Fruit fly (Drosophila melanogaster) S2 (cell line): ENCODE measurements around the gene Cpr5C.

Source experiments
- CG8478 ChIP-seq: fragments of >200 bp; optimal IDR thresholded peaks from 2 replicates; lab custom pipeline; 2018
- CTCF ChIP-seq, 2 experiments: fragments of >200 bp; optimal IDR thresholded peaks; 2 replicates each; lab custom pipeline; 2018

The Cpr5C gene

DNA sequence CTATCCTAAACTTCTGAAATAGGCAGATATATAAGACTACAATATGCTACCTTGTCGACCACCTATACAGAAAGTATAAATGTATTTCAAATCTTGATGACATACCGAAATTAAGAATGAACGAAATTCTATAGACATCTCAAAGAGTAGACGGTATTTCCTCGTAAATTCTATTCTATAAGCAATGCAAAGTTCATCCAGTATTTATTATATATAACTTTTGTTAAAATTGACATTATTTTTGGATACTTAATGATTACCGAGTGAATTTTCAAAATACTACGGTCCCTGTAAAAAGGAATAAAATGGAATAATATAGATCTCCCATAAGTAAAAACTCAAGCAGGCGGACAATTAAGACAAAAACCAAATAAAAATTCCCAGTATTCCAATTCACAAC is 15.3 kb upstream of the Cpr5C start, which contains the start of gene CG15767:
TSS of gene CG15767 (plus strand) at position 301 of the 400 bp plus-strand sequence.
- no peak for TF ChIP-seq CG8478 (lab: Kevin White, UChicago)
- no peak for TF ChIP-seq CTCF (optimal IDR thresholded peaks at IDR 0.05; lab: Kevin White, UChicago)

DNA sequence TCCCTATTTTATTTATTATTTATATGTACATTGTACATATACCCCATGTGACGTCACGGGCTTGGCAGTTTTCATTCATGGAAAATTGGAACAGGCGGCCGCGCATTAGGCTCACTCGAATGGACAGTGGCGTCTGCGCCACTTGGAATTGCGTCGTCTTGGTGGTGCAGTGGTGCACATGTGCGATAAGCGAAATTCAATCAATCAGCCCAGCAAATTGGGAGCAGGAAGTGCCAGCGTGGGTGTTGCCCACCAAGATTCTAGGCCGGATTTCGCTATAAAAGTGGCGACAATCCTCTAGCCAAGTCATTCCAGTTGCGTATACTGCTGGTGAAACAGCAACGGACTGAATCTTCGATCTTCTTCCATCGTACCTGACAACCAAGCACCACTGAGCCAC is 12.6 kb upstream of the Cpr5C start, which contains the start of gene CG12239:
TSS of gene CG12239 (plus strand) at position 301 of the 400 bp plus-strand sequence.
- TF ChIP-seq CTCF (optimal IDR thresholded peaks at IDR 0.05; lab: Kevin White, UChicago) (no peak), CG8478 (lab: Kevin White, UChicago) (no peak)

DNA sequence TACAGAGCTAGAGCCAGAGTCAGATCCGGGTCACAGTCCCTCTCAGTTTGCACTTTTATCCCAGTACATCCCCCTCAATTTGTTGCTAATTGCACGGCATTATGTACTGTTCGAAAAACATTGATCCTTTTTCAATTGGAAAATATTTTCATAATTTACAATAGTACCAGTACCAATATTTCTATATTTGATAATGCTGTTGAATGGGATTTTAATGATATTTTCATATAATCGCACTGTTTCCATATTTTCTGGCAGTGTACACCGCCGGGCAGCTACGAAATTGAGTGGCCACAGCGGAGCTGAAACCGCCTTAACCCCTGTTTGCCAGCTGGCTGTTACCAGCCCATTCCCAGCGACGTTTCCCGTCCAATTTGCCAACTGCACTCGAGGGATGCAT is 3.8 kb upstream of the Cpr5C start:
- TF ChIP-seq CG8478 (lab: Kevin White, UChicago) (no peak), CTCF (optimal IDR thresholded peaks at IDR 0.05; lab: Kevin White, UChicago) (no peak)

DNA sequence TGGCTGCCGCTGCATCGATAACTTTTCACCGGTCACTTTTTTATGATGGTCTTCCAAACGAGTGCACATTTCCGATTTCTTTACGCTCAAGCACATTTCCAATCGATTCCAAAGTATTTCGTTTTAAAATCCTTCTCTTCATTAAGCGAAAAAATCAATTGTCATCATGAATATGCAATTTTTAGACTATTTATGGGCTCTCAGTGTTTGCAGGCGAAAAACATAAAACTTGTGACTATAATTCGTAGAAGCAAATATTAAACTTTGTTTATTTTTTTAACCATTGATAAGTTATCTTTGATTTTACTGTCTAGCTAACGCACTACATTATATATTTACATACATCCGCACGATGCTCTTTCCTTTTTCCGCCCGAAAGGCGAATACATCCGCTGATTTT is 4.2 kb downstream of the Cpr5C start, which contains the start of gene Prosbeta2R1:
TSS of gene Prosbeta2R1 (plus strand) at position 301 of the 400 bp plus-strand sequence.
- TF ChIP-seq CG8478 (lab: Kevin White, UChicago) (no peak), CTCF (optimal IDR thresholded peaks at IDR 0.05; lab: Kevin White, UChicago) (no peak)

DNA sequence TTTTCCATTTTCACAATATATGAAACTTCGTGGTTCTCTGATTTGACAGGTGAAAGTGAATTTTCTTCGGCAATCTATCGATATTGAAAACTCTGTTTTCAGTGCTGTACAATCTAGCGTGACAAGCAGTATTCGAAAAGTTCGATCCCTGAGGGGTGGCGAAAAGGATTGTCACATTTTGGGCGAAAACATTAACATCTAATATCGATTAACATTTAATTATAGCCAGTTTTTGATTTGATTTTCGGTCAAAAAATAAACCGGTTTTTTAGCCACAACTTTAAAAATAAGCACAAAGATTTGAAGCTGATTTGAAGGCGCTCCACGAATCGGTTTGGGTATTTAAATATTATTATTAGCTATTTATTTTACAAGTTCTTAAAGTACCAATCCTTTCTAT is 8.4 kb downstream of the Cpr5C start, which contains the start of gene CG44329:
TSS of gene CG44329 (minus strand) at position 101 of the 400 bp plus-strand sequence.
- no peak for TF ChIP-seq CG8478 (lab: Kevin White, UChicago)
- TF ChIP-seq CTCF (optimal IDR thresholded peaks at IDR 0.05; lab: Kevin White, UChicago), result no peak

DNA sequence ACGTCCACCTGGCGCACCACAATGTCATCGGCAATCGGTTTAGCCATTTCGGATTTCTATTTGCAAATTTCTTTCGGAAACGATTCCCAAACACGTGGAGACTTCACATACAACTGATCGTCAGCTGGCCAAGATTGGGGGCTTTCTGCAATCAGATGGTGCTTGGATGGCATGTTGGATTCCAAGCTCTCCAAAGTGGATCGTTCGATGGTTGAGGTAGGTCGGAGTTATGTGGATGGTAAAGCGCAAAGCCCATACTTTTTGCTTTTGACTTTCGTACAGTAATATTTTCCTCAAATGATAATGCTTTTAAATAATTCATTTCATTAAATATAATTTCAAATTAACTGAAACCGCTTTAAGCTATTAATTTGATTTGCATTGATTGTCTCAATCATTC is 11.2 kb downstream of the Cpr5C start, which contains the start of gene AgmNAT:
TSS of gene AgmNAT (minus strand) at position 101 of the 400 bp plus-strand sequence.
- no peak for TF ChIP-seq CG8478 (lab: Kevin White, UChicago)
- no peak for TF ChIP-seq CTCF (optimal IDR thresholded peaks at IDR 0.05; lab: Kevin White, UChicago)

DNA sequence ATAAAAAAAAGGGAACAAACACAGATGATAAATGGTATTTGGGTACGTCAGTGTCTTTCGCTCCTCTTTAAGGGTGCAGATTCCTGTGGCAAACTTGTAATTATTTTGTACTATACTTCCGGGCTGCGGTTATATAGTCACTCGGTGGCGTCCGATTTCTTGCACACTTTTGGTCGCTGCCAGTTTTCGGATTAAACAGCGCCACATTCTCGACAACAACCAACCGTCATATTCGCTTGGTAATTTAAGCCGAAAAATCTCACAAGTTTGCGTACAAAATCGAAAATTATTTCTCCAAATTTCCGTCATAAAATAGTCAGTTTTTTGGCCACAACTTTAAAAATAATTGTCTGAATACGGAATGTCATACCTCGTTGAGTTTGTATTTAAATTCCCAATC is 12.7 kb downstream of the Cpr5C start:
- no peak for TF ChIP-seq CG8478 (lab: Kevin White, UChicago)
- peak; percentile 65 to 72 for TF ChIP-seq CTCF (optimal IDR thresholded peaks at IDR 0.05; lab: Kevin White, UChicago)

DNA sequence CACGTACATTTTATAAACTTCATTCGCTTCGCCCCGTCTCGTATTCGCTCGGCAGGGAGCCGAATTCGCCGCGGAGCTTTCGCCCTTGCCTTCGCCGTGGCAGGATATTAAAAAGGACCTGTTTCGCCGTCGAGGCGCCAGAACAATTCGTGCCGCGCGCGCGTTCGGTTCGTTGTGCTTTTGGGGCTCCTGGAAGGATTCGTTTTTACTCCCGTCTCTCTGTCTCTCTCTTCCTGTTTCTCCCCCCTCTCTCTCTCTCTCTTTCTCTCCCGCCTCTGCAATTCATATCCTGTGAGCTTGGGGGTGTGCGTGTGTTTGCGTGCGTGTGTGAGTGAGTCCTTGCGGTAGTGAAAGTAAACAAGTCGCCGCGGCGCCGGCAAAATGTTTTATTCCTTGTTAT is 14.0 kb downstream of the Cpr5C start, which contains the start of gene CG15765:
TSS of gene CG15765 (plus strand) at position 132 of the 400 bp plus-strand sequence.
- no peak for TF ChIP-seq CG8478 (lab: Kevin White, UChicago)

DNA sequence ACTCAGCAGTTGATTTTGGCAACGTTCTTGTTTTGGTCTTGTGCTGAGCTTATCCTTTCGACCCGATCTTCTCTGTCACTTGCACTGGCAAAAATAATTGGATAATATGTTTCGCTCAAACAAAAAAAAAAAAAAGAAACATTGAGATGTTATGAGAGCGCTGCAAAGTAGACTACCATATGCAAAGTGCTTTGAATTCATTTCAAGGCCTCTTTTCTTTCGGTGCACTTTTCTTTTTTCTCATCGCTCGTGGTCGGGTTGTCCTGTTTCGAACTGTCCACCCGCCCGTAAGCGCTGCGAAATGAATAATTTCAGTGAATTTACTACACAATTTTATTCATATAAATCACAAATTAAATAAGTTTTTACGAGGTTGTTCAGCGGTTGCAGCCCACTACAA is 15.5 kb downstream of the Cpr5C start:
- TF ChIP-seq CG8478 (lab: Kevin White, UChicago), result no peak

DNA sequence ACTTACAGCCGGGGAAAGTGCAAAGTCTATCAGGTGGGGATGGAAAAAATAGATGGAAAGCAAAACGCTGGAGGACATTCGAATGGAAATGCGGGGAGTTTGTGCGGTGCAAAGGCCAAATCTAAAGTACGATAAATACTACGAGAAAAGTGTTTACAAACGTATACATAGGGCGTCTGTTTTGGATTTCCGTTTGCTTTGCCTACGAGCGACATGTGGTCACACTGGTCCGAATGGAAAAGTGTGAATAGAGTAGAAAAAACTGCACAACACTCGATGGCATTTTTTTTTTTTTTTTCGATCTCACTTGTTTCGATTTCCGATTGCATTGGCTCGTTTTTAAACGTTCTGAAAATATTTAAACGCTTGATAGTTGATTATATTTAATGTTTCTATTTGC is 35.3 kb downstream of the Cpr5C start:
- no peak for TF ChIP-seq CTCF (optimal IDR thresholded peaks at IDR 0.05; lab: Kevin White, UChicago)
- no peak for TF ChIP-seq CG8478 (lab: Kevin White, UChicago)

DNA sequence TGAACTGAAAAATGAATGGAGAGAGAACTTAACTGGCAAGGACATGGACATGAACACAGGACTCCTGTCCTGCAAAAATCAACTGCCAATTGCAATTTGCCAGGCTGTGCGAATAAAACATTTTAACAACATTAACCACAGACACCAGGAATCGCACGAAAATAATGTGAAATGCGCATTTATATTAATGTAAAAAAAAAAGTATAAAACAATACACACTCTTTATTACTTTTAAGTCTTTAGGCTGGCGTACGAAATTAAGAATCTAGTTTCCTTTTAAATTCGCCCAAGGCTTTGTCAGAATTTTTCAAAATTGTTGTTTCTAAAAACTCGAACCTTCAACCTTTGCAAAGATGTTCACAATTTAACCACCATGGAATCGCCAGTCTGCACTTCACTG is 40.5 kb downstream of the Cpr5C start, which contains the start of gene CG12729:
TSS of gene CG12729 (plus strand) at position 301 of the 400 bp plus-strand sequence.
- TF ChIP-seq CTCF (optimal IDR thresholded peaks at IDR 0.05; lab: Kevin White, UChicago) (no peak), CG8478 (lab: Kevin White, UChicago) (no peak)

DNA sequence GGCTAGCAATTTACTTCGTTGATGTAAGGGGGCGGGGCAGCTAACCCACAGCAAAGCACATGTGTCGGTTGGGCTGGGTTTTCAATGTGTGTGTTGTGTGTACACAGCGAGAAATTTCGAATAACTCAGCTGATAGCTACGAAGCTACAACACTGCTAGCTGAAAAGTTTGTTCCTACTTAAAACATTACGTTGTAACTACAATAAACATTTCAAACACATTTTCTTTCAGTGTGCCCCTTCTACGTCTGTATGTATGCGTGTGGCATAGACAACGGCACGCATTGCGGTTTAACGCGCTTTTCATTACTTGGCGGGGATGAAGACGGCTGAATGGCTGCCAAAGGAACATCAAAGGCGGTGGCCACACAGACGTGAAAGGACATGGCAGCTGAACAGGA is 43.1 kb downstream of the Cpr5C start:
- TF ChIP-seq CG8478 (lab: Kevin White, UChicago) (no peak), CTCF (optimal IDR thresholded peaks at IDR 0.05; lab: Kevin White, UChicago) (no peak)

DNA sequence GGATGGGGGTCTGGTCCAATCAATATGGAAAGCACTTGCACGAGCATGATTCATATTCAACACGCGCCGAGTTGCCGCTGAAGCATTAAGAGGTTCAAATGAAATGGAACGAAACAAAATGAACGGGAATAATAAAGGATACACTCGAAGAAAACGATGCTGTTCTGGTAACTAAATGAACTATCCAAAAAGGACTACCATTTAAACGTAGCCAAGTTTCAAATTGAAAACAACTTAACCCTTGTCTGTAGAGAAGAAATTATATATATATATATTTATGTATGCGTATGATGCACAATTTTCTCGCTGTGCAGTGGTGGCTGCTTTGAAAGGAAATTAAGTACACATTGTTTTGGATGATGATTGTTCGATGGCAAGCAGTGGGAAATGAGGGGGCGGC is 48.2 kb downstream of the Cpr5C start:
- no peak for TF ChIP-seq CTCF (optimal IDR thresholded peaks at IDR 0.05; lab: Kevin White, UChicago)
- TF ChIP-seq CG8478 (lab: Kevin White, UChicago), result no peak

DNA sequence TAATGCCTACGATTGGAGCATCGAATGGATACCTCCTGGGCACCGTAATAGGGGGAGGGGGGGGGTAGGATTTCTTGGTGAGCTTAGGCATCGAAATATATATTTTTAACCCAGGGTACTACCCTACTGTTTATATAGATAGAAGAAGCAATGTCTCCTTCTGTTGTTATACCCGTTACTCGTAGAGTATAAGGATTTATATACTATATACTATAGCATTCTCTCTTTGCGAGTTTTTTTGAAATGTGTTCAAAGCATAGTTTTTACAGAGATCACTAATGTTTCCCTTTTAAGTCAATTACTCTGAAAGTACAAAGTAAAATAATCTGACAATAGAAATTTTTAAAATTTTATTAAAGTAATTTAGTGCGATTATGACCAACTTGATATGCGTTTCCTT is 49.0 kb downstream of the Cpr5C start, which contains the start of gene CG43136:
TSS of gene CG43136 (plus strand) at position 301 of the 400 bp plus-strand sequence.
- TF ChIP-seq CG8478 (lab: Kevin White, UChicago) (no peak), CTCF (optimal IDR thresholded peaks at IDR 0.05; lab: Kevin White, UChicago) (no peak)
